Fruit fly (Drosophila melanogaster): Measurements from ENCODE around the gene CG5167.

DNA sequence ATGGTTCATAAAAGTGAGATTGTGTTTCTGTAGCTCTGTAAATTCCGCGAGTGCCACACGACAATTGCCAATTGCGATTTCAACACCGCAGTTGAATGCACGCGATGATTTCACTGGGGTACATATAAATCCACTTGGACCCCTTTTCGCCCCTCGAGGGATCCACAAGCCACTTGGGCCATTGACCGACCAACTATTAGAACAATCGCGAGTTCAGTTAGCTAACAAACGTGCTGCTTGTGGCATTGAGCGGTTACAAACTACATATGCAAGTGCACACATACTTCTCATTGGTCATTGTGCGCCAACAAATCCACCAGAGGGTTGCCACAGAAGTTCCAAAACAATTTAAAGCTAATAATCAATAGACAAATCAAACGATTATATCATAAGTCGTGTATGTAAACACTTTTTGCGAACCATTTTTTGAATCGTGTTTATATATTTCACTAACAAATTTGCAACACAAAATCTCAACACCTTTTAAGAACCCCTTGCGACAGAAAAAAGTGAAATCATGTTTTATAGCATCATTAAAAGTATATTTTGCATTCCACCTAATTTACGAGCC is 25.1 kb upstream of the CG5167 start:
- TF ChIP-seq CTCF (optimal IDR thresholded peaks at IDR 0.05) (no peak), CG8478 (optimal IDR thresholded peaks at IDR 0.05) (no peak)
